Fruit fly (Drosophila melanogaster) whole organism, pupa: ENCODE measurements around the gene Tpst.

Experiments used
- EcR ChIP-seq: fragments of 200-800 bp; sonication (Bioruptor generic); optimal IDR thresholded peaks from 3 replicates; lab custom pipeline; 2019; ENCODE audit warnings: missing biosample characterization, missing genetic modification characterization, mild to moderate bottlenecking, moderate library complexity, missing genetic modification reagents
- Ets98B ChIP-seq: fragments of 200-800 bp; sonication (Bioruptor generic); IDR thresholded peaks from 2 replicates; pipeline ENCODE4 v1.3.6; 2022; ENCODE audit warnings: missing biosample characterization, missing genetic modification characterization
- Snoo ChIP-seq: fragments of 200-800 bp; sonication (Bioruptor generic); optimal IDR thresholded peaks from 3 replicates; lab custom pipeline; 2017; ENCODE audit warnings: missing biosample characterization, mild to moderate bottlenecking, missing genetic modification characterization, inconsistent platforms

DNA sequence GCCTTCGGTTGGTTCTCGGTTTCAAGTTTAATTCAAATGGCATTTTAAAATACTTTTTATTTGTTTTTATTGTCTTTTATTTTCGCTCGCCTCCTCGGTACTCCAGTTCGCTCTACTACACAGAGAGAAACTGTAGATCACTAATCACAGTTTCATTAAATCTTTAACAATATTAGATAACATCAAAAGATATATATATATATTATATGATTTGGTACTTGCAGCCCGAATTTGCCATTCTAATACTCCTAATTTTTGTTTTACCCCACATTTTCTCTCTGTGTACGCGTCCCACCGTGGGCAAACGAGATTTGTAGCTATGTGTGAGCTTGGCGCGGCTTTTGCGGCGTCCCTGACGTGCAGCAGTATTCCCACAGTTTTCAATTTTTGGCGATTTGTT, 34.0 kb upstream of the Tpst start:
- TF ChIP-seq EcR (GFP tag; lab: Kevin White, UChicago): no peak
- 0 out of 2 replicates have a peak, but pooled peaks have one; percentile 8 for TF ChIP-seq Ets98B (GFP tag; lab: Robert Waterston, UW)
- peak; percentile 29 for TF ChIP-seq Snoo (tag; lab: Kevin White, UChicago)
